Worm (Caenorhabditis elegans) whole organism, L4 larva: ENCODE measurements around the gene R52.4.
A peak's percentile ranks its signal among the peaks of the same experiment; 100 is the strongest.

Source experiments
- F37D6.2 ChIP-seq: sonication (generic microtip); optimal IDR thresholded peaks from 2 replicates; lab custom pipeline; 2016; ENCODE audit warnings: mild to moderate bottlenecking, missing genetic modification characterization, missing compliant biosample characterization
- F44E2.7 ChIP-seq: fragments of 200-800 bp; sonication (Bioruptor generic); IDR thresholded peaks from 2 replicates; pipeline ENCODE4 v2.1.2; 2022; ENCODE audit warnings: missing genetic modification characterization, missing compliant biosample characterization
- Y48G9A.11 ChIP-seq: fragments of 200-800 bp; sonication (Bioruptor generic); IDR thresholded peaks from 2 replicates; pipeline ENCODE4 v1.3.6; 2022; ENCODE audit warnings: missing genetic modification reagents, missing genetic modification characterization, missing compliant biosample characterization
- Y75B8A.6 ChIP-seq: fragments of 200-800 bp; sonication (Bioruptor generic); IDR thresholded peaks from 2 replicates; pipeline ENCODE4 v1.3.6; 2022; ENCODE audit warnings: missing genetic modification reagents, missing genetic modification characterization, missing compliant biosample characterization
- ZK337.2 ChIP-seq: fragments of 200-800 bp; sonication (Bioruptor generic); IDR thresholded peaks from 2 replicates; pipeline ENCODE4 v1.3.6; 2022; ENCODE audit warnings: missing genetic modification reagents, missing genetic modification characterization, missing compliant biosample characterization
- aha-1 ChIP-seq: fragments of 150-350 bp; peaks from one replicate; lab custom pipeline; 2014; ENCODE audit warnings: missing biosample characterization, missing genetic modification characterization
- ces-1 ChIP-seq: fragments of 150-350 bp; sonication (generic microtip); optimal IDR thresholded peaks from 4 replicates; lab custom pipeline; 2014; ENCODE audit warnings: missing biosample characterization, missing genetic modification reagents, missing genetic modification characterization
- cey-2 ChIP-seq: sonication (generic microtip); optimal IDR thresholded peaks from 3 replicates; lab custom pipeline; 2017; ENCODE audit warnings: missing genetic modification characterization, mild to moderate bottlenecking, missing compliant biosample characterization, antibody characterized with exemption, borderline replicate concordance; ENCODE audit not compliant: insufficient read depth
- ctbp-1 ChIP-seq: fragments of 200-800 bp; sonication (Bioruptor generic); IDR thresholded peaks from 2 replicates; pipeline ENCODE4 v1.3.6; 2022; ENCODE audit warnings: missing genetic modification reagents, missing genetic modification characterization, missing compliant biosample characterization
- daf-16 ChIP-seq, 3 experiments: sonication (generic microtip); optimal IDR thresholded peaks; 2 replicates each; lab custom pipeline; 2016 to 2017; ENCODE audit warnings: missing genetic modification characterization in 3 of 3, missing genetic modification reagents in 3 of 3, mild to moderate bottlenecking in 2 of 3, missing compliant biosample characterization in 2 of 3, missing biosample characterization in 1 of 3, moderate library complexity in 1 of 3
- daf-8 ChIP-seq: fragments of 200-800 bp; sonication (Bioruptor generic); IDR thresholded peaks from 2 replicates; pipeline ENCODE4 v1.3.6; 2022; ENCODE audit warnings: missing genetic modification characterization, missing compliant biosample characterization
- dmd-6 ChIP-seq: fragments of 200-800 bp; sonication (Bioruptor generic); IDR thresholded peaks from 2 replicates; pipeline ENCODE4 v1.3.6; 2022; ENCODE audit warnings: missing genetic modification reagents, missing genetic modification characterization, missing compliant biosample characterization
- dmd-9 ChIP-seq: fragments of 200-800 bp; sonication (Bioruptor generic); IDR thresholded peaks from 2 replicates; pipeline ENCODE4 v1.3.6; 2022; ENCODE audit warnings: missing genetic modification reagents, missing genetic modification characterization, missing compliant biosample characterization
- duxl-1 ChIP-seq: sonication (generic microtip); optimal IDR thresholded peaks from 2 replicates; lab custom pipeline; 2016; ENCODE audit warnings: mild to moderate bottlenecking, missing genetic modification characterization, moderate library complexity, missing compliant biosample characterization; ENCODE audit not compliant: poor library complexity
- egl-27 ChIP-seq: sonication (generic microtip); optimal IDR thresholded peaks from 3 replicates; lab custom pipeline; 2017; ENCODE audit warnings: missing biosample characterization, missing genetic modification reagents, missing genetic modification characterization
- gei-8 ChIP-seq: fragments of 200-800 bp; sonication (Bioruptor generic); optimal IDR thresholded peaks from 2 replicates; lab custom pipeline; 2018; ENCODE audit warnings: mild to moderate bottlenecking, missing genetic modification characterization, missing compliant biosample characterization
- hif-1 ChIP-seq, 2 experiments: sonication (generic microtip); optimal IDR thresholded peaks; 2 replicates each; lab custom pipeline; 2016 to 2017; ENCODE audit warnings: missing compliant biosample characterization in 2 of 2, missing genetic modification characterization in 2 of 2, missing genetic modification reagents in 2 of 2, missing genotype in 2 of 2, mild to moderate bottlenecking in 1 of 2
- jun-1 ChIP-seq: fragments of 150-350 bp; optimal IDR thresholded peaks from 2 replicates; lab custom pipeline; 2014; ENCODE audit warnings: missing biosample characterization, missing genetic modification reagents, missing genetic modification characterization
- lin-29 ChIP-seq: fragments of 200-800 bp; sonication (Bioruptor generic); IDR thresholded peaks from 2 replicates; pipeline ENCODE4 v1.3.6; 2022; ENCODE audit warnings: missing genetic modification reagents, missing genetic modification characterization, missing compliant biosample characterization
- lin-38 ChIP-seq: fragments of 200-800 bp; sonication (Bioruptor generic); IDR thresholded peaks from 2 replicates; pipeline ENCODE4 v1.3.6; 2022; ENCODE audit warnings: missing genetic modification reagents, missing genetic modification characterization, missing compliant biosample characterization
- madf-9 ChIP-seq: fragments of 200-800 bp; sonication (Bioruptor generic); conservative IDR thresholded peaks from 2 replicates; pipeline ENCODE4 v1.3.6; 2022; ENCODE audit warnings: missing genetic modification reagents, missing genetic modification characterization, missing compliant biosample characterization
- mxl-3 ChIP-seq: fragments of 200-800 bp; sonication (Bioruptor generic); optimal IDR thresholded peaks from 2 replicates; lab custom pipeline; 2018; ENCODE audit warnings: mild to moderate bottlenecking, missing genetic modification characterization, missing compliant biosample characterization
- nhr-111 ChIP-seq: fragments of 200-800 bp; sonication (Bioruptor generic); optimal IDR thresholded peaks from 2 replicates; lab custom pipeline; 2018; ENCODE audit warnings: mild to moderate bottlenecking, missing genetic modification characterization, missing compliant biosample characterization
- nhr-237 ChIP-seq: sonication (generic microtip); optimal IDR thresholded peaks from 2 replicates; lab custom pipeline; 2017; ENCODE audit warnings: missing biosample characterization, missing genetic modification characterization
- nhr-28 ChIP-seq: fragments of 150-350 bp; optimal IDR thresholded peaks from 2 replicates; lab custom pipeline; 2014; ENCODE audit warnings: missing biosample characterization, missing genetic modification characterization
- nhr-42 ChIP-seq: fragments of 200-800 bp; sonication (Bioruptor generic); IDR thresholded peaks from 2 replicates; pipeline ENCODE4 v1.3.6; 2022; ENCODE audit warnings: missing genetic modification characterization, missing compliant biosample characterization
- nhr-48 ChIP-seq: sonication (generic microtip); optimal IDR thresholded peaks from 2 replicates; lab custom pipeline; 2016; ENCODE audit warnings: mild to moderate bottlenecking, missing genetic modification characterization, missing compliant biosample characterization
- nhr-77 ChIP-seq: fragments of 150-350 bp; optimal IDR thresholded peaks from 2 replicates; lab custom pipeline; 2014; ENCODE audit warnings: missing biosample characterization, missing genetic modification characterization
- pha-4 ChIP-seq, 2 experiments: fragments of 150-350 bp in 1 of 2; fragments of 200-800 bp in 1 of 2; sonication (Bioruptor generic) in 1 of 2; IDR thresholded peaks in 1 of 2; optimal IDR thresholded peaks in 1 of 2; 2 replicates each; pipeline versions ENCODE4 v1.3.6 to Lab custom; 2014 to 2022; ENCODE audit warnings: missing genetic modification characterization in 2 of 2, missing genetic modification reagents in 2 of 2, missing biosample characterization in 1 of 2, missing compliant biosample characterization in 1 of 2
- php-3 ChIP-seq: fragments of 200-800 bp; sonication (Bioruptor generic); IDR thresholded peaks from 2 replicates; pipeline ENCODE4 v1.3.6; 2022; ENCODE audit warnings: missing genetic modification reagents, missing genetic modification characterization, missing compliant biosample characterization
- pqm-1 ChIP-seq: sonication (generic microtip); optimal IDR thresholded peaks from 2 replicates; lab custom pipeline; 2017; ENCODE audit warnings: missing biosample characterization, missing genetic modification characterization
- saeg-2 ChIP-seq: fragments of 200-800 bp; sonication (Bioruptor generic); IDR thresholded peaks from 2 replicates; pipeline ENCODE4 v1.3.6; 2022; ENCODE audit warnings: missing genetic modification reagents, missing genetic modification characterization, missing compliant biosample characterization
- set-16 ChIP-seq: fragments of 200-800 bp; sonication (Bioruptor generic); IDR thresholded peaks from 2 replicates; pipeline ENCODE4 v1.3.6; 2022; ENCODE audit warnings: missing genetic modification reagents, missing genetic modification characterization, missing compliant biosample characterization
- skn-1 ChIP-seq: fragments of 150-350 bp; optimal IDR thresholded peaks from 2 replicates; lab custom pipeline; 2014; ENCODE audit warnings: missing biosample characterization, missing genetic modification characterization
- spr-1 ChIP-seq: sonication (generic microtip); optimal IDR thresholded peaks from 2 replicates; lab custom pipeline; 2016; ENCODE audit warnings: mild to moderate bottlenecking, missing genetic modification characterization, missing compliant biosample characterization
- unc-39 ChIP-seq: sonication (generic microtip); optimal IDR thresholded peaks from 2 replicates; lab custom pipeline; 2017; ENCODE audit warnings: missing biosample characterization, missing genetic modification characterization
- ztf-7 ChIP-seq: fragments of 150-350 bp; optimal IDR thresholded peaks from 2 replicates; lab custom pipeline; 2014; ENCODE audit warnings: missing biosample characterization, missing genetic modification characterization

The R52.4 gene

ce11 chrII:2122762-2123161, 14.6 kb upstream of the R52.4 start:
- TF ChIP-seq nhr-77, result no peak
- no peak for TF ChIP-seq jun-1 (tag; lab: Kevin White, UChicago)
- TF ChIP-seq nhr-42 (GFP tag; lab: Robert Waterston, UW), result no peak
- no peak for TF ChIP-seq ces-1 (GFP tag; lab: Kevin White, UChicago)
- no peak for TF ChIP-seq spr-1 (tag; lab: Kevin White, UChicago)
- peak; percentile 64 for TF ChIP-seq pqm-1
- peak; percentile 22; the same call in 1 of the 2 replicates for TF ChIP-seq dmd-6 (GFP tag; lab: Robert Waterston, UW)
- no peak for TF ChIP-seq skn-1 (tag; lab: Kevin White, UChicago)
- TF ChIP-seq mxl-3 (GFP tag; lab: Kevin White, UChicago), result no peak
- 0 out of 2 replicates have a peak, but pooled peaks have one; percentile 29 for TF ChIP-seq php-3
- TF ChIP-seq, all 104 proteins: peak for 3

- TF ChIP-seq unc-39 (tag; lab: Kevin White, UChicago), result no peak
- no peak for TF ChIP-seq F44E2.7 (GFP tag; lab: Robert Waterston, UW)
- no peak for TF ChIP-seq nhr-111
- no peak for TF ChIP-seq ZK337.2 (GFP tag; lab: Robert Waterston, UW)
- no peak for TF ChIP-seq aha-1 (tag; lab: Kevin White, UChicago)
- no peak for TF ChIP-seq F37D6.2 (tag; lab: Kevin White, UChicago)
- no peak for TF ChIP-seq daf-16 (GFP tag; optimal IDR thresholded peaks at IDR 0.05; lab: Kevin White, UChicago)
- TF ChIP-seq daf-16 (tag; optimal IDR thresholded peaks at IDR 0.05; lab: Kevin White, UChicago), result peak; percentile 35
- peak; percentile 39 for TF ChIP-seq nhr-28 (tag; lab: Kevin White, UChicago)
- TF ChIP-seq hif-1 (tag; optimal IDR thresholded peaks at IDR 0.05; lab: Kevin White, UChicago), result no peak
- peak; percentile 47 for TF ChIP-seq pqm-1
- TF ChIP-seq saeg-2 (GFP tag; lab: Robert Waterston, UW), result no peak
These were observed 13.9 kb upstream of the R52.4 start, which contains the start of gene math-37 for ce11 chrII:2122091-2122490. math-37 (minus strand) TSS chrII:2122191.

ce11 chrII:2116794-2117193, 8.6 kb upstream of the R52.4 start, which contains the start of gene srh-195:
srh-195 (minus strand) TSS chrII:2116894.
- TF ChIP-seq dmd-9 (GFP tag; lab: Robert Waterston, UW), result no peak
- no peak for TF ChIP-seq F37D6.2 (tag; lab: Kevin White, UChicago)
- no peak for TF ChIP-seq duxl-1
- no peak for TF ChIP-seq gei-8
- no peak for TF ChIP-seq nhr-77
- TF ChIP-seq madf-9 (GFP tag; lab: Robert Waterston, UW), result no peak
- TF ChIP-seq Y48G9A.11 (GFP tag; lab: Robert Waterston, UW), result no peak

ce11 chrII:2114488-2114887, 6.3 kb upstream of the R52.4 start:
- TF ChIP-seq nhr-237, result no peak
- TF ChIP-seq aha-1 (tag; lab: Kevin White, UChicago), result peak; percentile 90

ce11 chrII:2112948-2113347, 4.8 kb upstream of the R52.4 start, which contains the start of gene R52.6:
R52.6 (minus strand) TSS chrII:2113048.
- TF ChIP-seq pha-4 (GFP tag; IDR thresholded peaks at IDR 0.05; lab: Robert Waterston, UW) (no peak), pha-4 (tag; optimal IDR thresholded peaks at IDR 0.05; lab: Kevin White, UChicago) (no peak), lin-29 (no peak), cey-2 (tag; lab: Kevin White, UChicago) (no peak), daf-8 (no peak), nhr-48 (tag; lab: Kevin White, UChicago) (no peak), ctbp-1 (GFP tag; lab: Robert Waterston, UW) (no peak), egl-27 (no peak), ztf-7 (tag; lab: Kevin White, UChicago) (no peak), unc-39 (tag; lab: Kevin White, UChicago) (no peak), Y75B8A.6 (GFP tag; lab: Robert Waterston, UW) (no peak), lin-38 (GFP tag; lab: Robert Waterston, UW) (no peak), set-16 (GFP tag; lab: Robert Waterston, UW) (no peak)
- TF ChIP-seq, all 104 proteins: peak for 0
